Worm (Caenorhabditis elegans) whole organism, L4/young adult: ENCODE measurements around the gene W08F4.7.

ENCODE experiments used
- W03F9.2 ChIP-seq: fragments of 150-350 bp; optimal IDR thresholded peaks from 2 replicates; lab custom pipeline; 2014; ENCODE audit warnings: missing biosample characterization, missing genetic modification characterization
- dao-5 ChIP-seq: sonication (generic microtip); optimal IDR thresholded peaks from 2 replicates; lab custom pipeline; 2016; ENCODE audit warnings: missing genotype, missing genetic modification characterization, moderate library complexity, missing compliant biosample characterization
- him-1 ChIP-seq: sonication (generic microtip); optimal IDR thresholded peaks from 2 replicates; lab custom pipeline; 2016; ENCODE audit warnings: missing genotype, missing genetic modification reagents, missing genetic modification characterization, missing compliant biosample characterization

- TF ChIP-seq W03F9.2 (tag; lab: Kevin White, UChicago) (no peak), dao-5 (tag; lab: Kevin White, UChicago) (no peak), him-1 (tag; lab: Kevin White, UChicago) (no peak)
These were observed 19.2 kb upstream of the W08F4.7 start for ce11 chrII:596702-597101.
